Worm (Caenorhabditis elegans): ENCODE results near the gene tag-131.
A peak's percentile ranks its signal among the peaks of the same experiment; 100 is the strongest.

tag-131 gene

ce11 chrIII:4284732-4285165 is 32.8 kb upstream of the tag-131 start (continued):
- TF ChIP-seq daf-16 (GFP tag; optimal IDR thresholded peaks at IDR 0.05), result no peak
- peak; percentile 42 for TF ChIP-seq daf-16 (tag; optimal IDR thresholded peaks at IDR 0.05)
- TF ChIP-seq T20F7.1 (GFP tag; optimal IDR thresholded peaks at IDR 0.05), result no peak
- TF ChIP-seq Y48G9A.11 (GFP tag; IDR thresholded peaks at IDR 0.05), result no peak
- no peak for TF ChIP-seq zfp-3 (GFP tag; conservative IDR thresholded peaks at IDR 0.05)
- TF ChIP-seq pqm-1 (tag; optimal IDR thresholded peaks at IDR 0.05), result peak; percentile 75
- no peak for TF ChIP-seq ctbp-1 (GFP tag; IDR thresholded peaks at IDR 0.05)
- TF ChIP-seq spr-1 (tag; optimal IDR thresholded peaks at IDR 0.05), result peak; percentile 68
- TF ChIP-seq snpc-4 (tag; optimal IDR thresholded peaks at IDR 0.05), result no peak
- TF ChIP-seq arid-1 (GFP tag; conservative IDR thresholded peaks at IDR 0.05), result no peak
- no peak for TF ChIP-seq Y75B8A.6 (GFP tag; IDR thresholded peaks at IDR 0.05)
- no peak for TF ChIP-seq unc-130 (GFP tag; optimal IDR thresholded peaks at IDR 0.05)
- peak in 1 of 2 experiments; percentile 76; a peak in 1 of 4 replicates for TF ChIP-seq madf-5 (GFP tag; IDR thresholded peaks at IDR 0.05)
- no peak for TF ChIP-seq tag-97 (GFP tag; IDR thresholded peaks at IDR 0.05)
- no peak for TF ChIP-seq aly-2 (tag; optimal IDR thresholded peaks at IDR 0.05)
- TF ChIP-seq vab-7 (GFP tag; IDR thresholded peaks at IDR 0.05), result no peak
- peak; percentile 90 for TF ChIP-seq nhr-48 (tag; optimal IDR thresholded peaks at IDR 0.05)
- TF ChIP-seq nhr-237 (tag; optimal IDR thresholded peaks at IDR 0.05), result no peak
- no peak for TF ChIP-seq ZK546.5 (tag; optimal IDR thresholded peaks at IDR 0.05)
- no peak for TF ChIP-seq attf-4 (tag; optimal IDR thresholded peaks at IDR 0.05)
- TF ChIP-seq hlh-11 (tag; optimal IDR thresholded peaks at IDR 0.05), result peak; percentile 97
- peak; percentile 92 for TF ChIP-seq mxl-3 (GFP tag; optimal IDR thresholded peaks at IDR 0.05)
- TF ChIP-seq zfp-2 (tag; optimal IDR thresholded peaks at IDR 0.05), result no peak
- TF ChIP-seq zip-2 (tag; optimal IDR thresholded peaks at IDR 0.05), result no peak
- TF ChIP-seq lin-1 (GFP tag; IDR thresholded peaks at IDR 0.05), result peak; percentile 77; the same call in 1 of the 2 replicates
- TF ChIP-seq tra-1 (GFP tag; IDR thresholded peaks at IDR 0.05), result peak; percentile 65; the same call in 1 of the 2 replicates
- peak in 1 of 2 experiments; percentile 25 for TF ChIP-seq hif-1 (tag; optimal IDR thresholded peaks at IDR 0.05)

- TF ChIP-seq nhr-10 (tag; optimal IDR thresholded peaks at IDR 0.05), result no peak
- no peak for TF ChIP-seq ctbp-1 (GFP tag; IDR thresholded peaks at IDR 0.05)
- no peak for TF ChIP-seq lin-1 (GFP tag; IDR thresholded peaks at IDR 0.05)
- TF ChIP-seq ztf-7 (tag; optimal IDR thresholded peaks at IDR 0.05), result no peak
- TF ChIP-seq hlh-30 (tag; optimal IDR thresholded peaks at IDR 0.05; ENCODE audit: insufficient read depth), result no peak
Measured at ce11 chrIII:4287379-4287778, 30.1 kb upstream of the tag-131 start, which contains the start of gene R10E4.3. Gene R10E4.3, minus strand, starts transcription at chrIII:4287479.

- TF ChIP-seq unc-62 (GFP tag; optimal IDR thresholded peaks at IDR 0.05 in 1 of 2) (peak in 1 of 2 experiments; percentile 91), unc-62 (tag; optimal IDR thresholded peaks at IDR 0.05) (no peak), zfp-2 (tag; optimal IDR thresholded peaks at IDR 0.05) (no peak), madf-9 (GFP tag; conservative IDR thresholded peaks at IDR 0.05) (no peak)
Measured at ce11 chrIII:4289952-4290351, 27.6 kb upstream of the tag-131 start.

- TF ChIP-seq madf-5 (GFP tag; IDR thresholded peaks at IDR 0.05), result no peak
- TF ChIP-seq daf-16 (GFP tag; optimal IDR thresholded peaks at IDR 0.05), result no peak
- peak; percentile 19 for TF ChIP-seq daf-16 (tag; optimal IDR thresholded peaks at IDR 0.05)
- TF ChIP-seq lsy-2 (tag; optimal IDR thresholded peaks at IDR 0.05), result peak in 1 of 2 experiments; percentile 56
- TF ChIP-seq ctbp-1 (GFP tag; IDR thresholded peaks at IDR 0.05), result no peak
- no peak for TF ChIP-seq mdl-1 (tag; optimal IDR thresholded peaks at IDR 0.05)
- TF ChIP-seq pqm-1 (tag; optimal IDR thresholded peaks at IDR 0.05), result no peak
- TF ChIP-seq dpl-1 (GFP tag; optimal IDR thresholded peaks at IDR 0.05), result peak; percentile 86
- peak; percentile 28 for TF ChIP-seq unc-130 (GFP tag; optimal IDR thresholded peaks at IDR 0.05)
- no peak for TF ChIP-seq sdz-12 (GFP tag; optimal IDR thresholded peaks at IDR 0.05)
- peak; percentile 62 for TF ChIP-seq mes-2 (tag; optimal IDR thresholded peaks at IDR 0.05; ENCODE audit: poor library complexity, severe bottlenecking)
Measured at ce11 chrIII:4291216-4291691, 26.2 kb upstream of the tag-131 start, which contains the start of gene mcm-5. Gene mcm-5, minus strand, starts transcription at chrIII:4291266.
